Fruit fly (Drosophila melanogaster) whole organism, pupa: Measurements from ENCODE around the gene CG1695.

ENCODE experiments used
- CG12605 ChIP-seq: fragments of 200-800 bp; sonication (Bioruptor generic); IDR thresholded peaks from 2 replicates; pipeline ENCODE4 v1.3.6; 2022; ENCODE audit warnings: missing biosample characterization, missing genetic modification characterization
- CG8159 ChIP-seq: fragments of 200-800 bp; sonication (Bioruptor generic); optimal IDR thresholded peaks from 3 replicates; lab custom pipeline; 2018; ENCODE audit warnings: missing biosample characterization, mild to moderate bottlenecking, missing genetic modification characterization, moderate library complexity
- Pif1A ChIP-seq: fragments of 200-800 bp; sonication (Bioruptor generic); optimal IDR thresholded peaks from 3 replicates; lab custom pipeline; 2016; ENCODE audit warnings: missing biosample characterization, missing genetic modification characterization

DNA sequence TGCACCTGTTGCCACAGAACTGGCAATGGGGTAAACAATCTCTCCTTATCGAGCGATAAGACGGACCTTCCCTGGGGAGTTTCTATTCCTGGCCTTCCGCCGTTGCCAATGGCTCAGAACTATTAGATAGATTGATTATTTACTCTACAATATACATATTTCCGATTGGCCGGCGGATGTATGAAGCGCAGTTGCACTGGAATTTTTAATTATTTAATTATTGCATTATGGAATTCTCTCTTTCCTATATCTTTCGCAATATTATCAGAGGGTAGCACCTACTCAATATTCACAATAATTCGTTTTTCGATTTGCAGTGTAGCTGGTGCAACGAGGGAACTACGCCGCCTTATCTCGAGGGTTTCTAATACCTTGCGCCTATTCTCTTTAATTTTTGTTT, 33.4 kb downstream of the CG1695 start, which contains the start of gene GstT3:
- TF ChIP-seq Pif1A = no peak
- no peak for TF ChIP-seq CG12605 (GFP tag; lab: Robert Waterston, UW)
- TF ChIP-seq CG8159 (tag; lab: Kevin White, UChicago) = no peak
